Fruit fly (Drosophila melanogaster) whole organism, prepupa: ENCODE data around the gene brat.

Source experiments
- Blimp-1 ChIP-seq: fragments of 200-800 bp; sonication (Bioruptor generic); optimal IDR thresholded peaks from 3 replicates; lab custom pipeline; 2017; ENCODE audit warnings: missing biosample characterization, missing genetic modification characterization, mild to moderate bottlenecking, moderate library complexity, missing genetic modification reagents
- CG10669 ChIP-seq: fragments of 200-800 bp; sonication (Bioruptor generic); optimal IDR thresholded peaks from 3 replicates; lab custom pipeline; 2018; ENCODE audit warnings: missing biosample characterization, mild to moderate bottlenecking, missing genetic modification characterization, moderate library complexity
- CG11902 ChIP-seq: fragments of 200-800 bp; sonication (Bioruptor generic); optimal IDR thresholded peaks from 3 replicates; lab custom pipeline; 2016; ENCODE audit warnings: missing biosample characterization, missing genetic modification characterization
- CG16779 ChIP-seq: fragments of 200-800 bp; sonication (Bioruptor generic); optimal IDR thresholded peaks from 3 replicates; lab custom pipeline; 2017; ENCODE audit warnings: missing biosample characterization, mild to moderate bottlenecking, missing genetic modification characterization
- CG4318 ChIP-seq: fragments of 200-800 bp; sonication (Bioruptor generic); optimal IDR thresholded peaks from 3 replicates; lab custom pipeline; 2017; ENCODE audit warnings: missing biosample characterization, mild to moderate bottlenecking, missing genetic modification characterization
- CG6792 ChIP-seq: fragments of 200-800 bp; sonication (Bioruptor generic); optimal IDR thresholded peaks from 3 replicates; lab custom pipeline; 2016; ENCODE audit warnings: missing biosample characterization, missing genetic modification characterization
- CG6854 ChIP-seq: fragments of 200-800 bp; sonication (Bioruptor generic); optimal IDR thresholded peaks from 2 replicates; lab custom pipeline; 2017; ENCODE audit warnings: missing biosample characterization, mild to moderate bottlenecking, missing genetic modification characterization
- Gug ChIP-seq: fragments of 200-800 bp; sonication (Bioruptor generic); IDR thresholded peaks from 2 replicates; pipeline ENCODE4 v1.3.6; 2022; ENCODE audit warnings: missing biosample characterization, missing genetic modification characterization
- Sox14 ChIP-seq: fragments of 200-800 bp; sonication (Bioruptor generic); optimal IDR thresholded peaks from 3 replicates; lab custom pipeline; 2016; ENCODE audit warnings: missing biosample characterization, missing genetic modification characterization
- dsx ChIP-seq: fragments of 200-800 bp; optimal IDR thresholded peaks from 3 replicates; lab custom pipeline; 2019; ENCODE audit warnings: missing biosample characterization, mild to moderate bottlenecking, missing genetic modification characterization, moderate library complexity; ENCODE audit not compliant: poor library complexity, severe bottlenecking
- spab ChIP-seq: fragments of 200-800 bp; sonication (Bioruptor generic); optimal IDR thresholded peaks from 2 replicates; lab custom pipeline; 2017; ENCODE audit warnings: missing biosample characterization, mild to moderate bottlenecking, missing genetic modification characterization, missing genetic modification reagents

dm6 chr2L:19182710-19183109 lies 49.1 kb downstream of the brat start, which contains the start of gene CG42688:
- TF ChIP-seq spab (no peak), Blimp-1 (GFP tag; lab: Kevin White, UChicago) (no peak), CG11902 (no peak), Gug (no peak), CG6854 (no peak), CG10669 (GFP tag; lab: Kevin White, UChicago) (no peak), CG6792 (no peak), Sox14 (GFP tag; lab: Kevin White, UChicago) (no peak), dsx (GFP tag; lab: Kevin White, UChicago) (no peak), CG4318 (no peak), CG16779 (tag; lab: Kevin White, UChicago) (no peak)
